Worm (Caenorhabditis elegans): ENCODE data around the gene spp-22.

The spp-22 gene

DNA sequence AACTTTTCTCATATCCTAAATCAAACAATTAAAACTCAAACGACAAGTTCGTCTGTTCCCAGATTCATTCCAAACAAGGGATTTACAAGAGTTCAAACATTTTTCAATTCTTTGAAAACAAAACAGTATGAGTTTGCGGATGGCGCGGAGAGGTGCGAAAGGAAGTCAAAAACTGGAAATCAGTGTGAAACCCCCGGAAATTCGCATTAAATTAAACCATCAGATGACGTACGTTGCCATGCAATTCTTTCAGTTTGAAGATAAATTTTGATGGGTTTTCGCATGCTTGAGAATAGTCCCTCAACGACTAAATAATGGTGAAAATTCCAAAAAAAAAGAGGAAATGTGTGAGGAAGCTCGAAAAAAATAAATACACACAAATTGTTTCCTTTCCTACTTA lies 17.9 kb downstream of the spp-22 start:
- TF ChIP-seq lim-6 (tag; optimal IDR thresholded peaks at IDR 0.05) (no peak), ceh-24 (tag; optimal IDR thresholded peaks at IDR 0.05) (no peak), tbx-7 (tag; optimal IDR thresholded peaks at IDR 0.05) (no peak), pax-1 (tag; optimal IDR thresholded peaks at IDR 0.05) (no peak), ceh-22 (tag; optimal IDR thresholded peaks at IDR 0.05) (no peak), C38D4.7 (GFP tag; optimal IDR thresholded peaks at IDR 0.05) (no peak), T23F11.4 (GFP tag; optimal IDR thresholded peaks at IDR 0.05) (no peak), ceh-2 (tag; optimal IDR thresholded peaks at IDR 0.05) (no peak), nhr-11 (tag; optimal IDR thresholded peaks at IDR 0.05) (no peak), zip-5 (tag; optimal IDR thresholded peaks at IDR 0.05) (no peak), tbx-2 (tag; optimal IDR thresholded peaks at IDR 0.05) (no peak), pha-2 (tag; optimal IDR thresholded peaks at IDR 0.05) (no peak), fax-1 (tag; optimal IDR thresholded peaks at IDR 0.05) (no peak), K09A11.1 (tag; optimal IDR thresholded peaks at IDR 0.05; ENCODE audit: insufficient read depth) (no peak), fkh-10 (GFP tag; optimal IDR thresholded peaks at IDR 0.05) (no peak), npax-4 (tag; optimal IDR thresholded peaks at IDR 0.05) (no peak), K02D7.2 (tag; optimal IDR thresholded peaks at IDR 0.05) (no peak)

- TF ChIP-seq ceh-6 (GFP tag; optimal IDR thresholded peaks at IDR 0.05), result no peak
- no peak for TF ChIP-seq ref-2 (tag; optimal IDR thresholded peaks at IDR 0.05)
- no peak for TF ChIP-seq ceh-24 (tag; optimal IDR thresholded peaks at IDR 0.05)
- no peak for TF ChIP-seq ceh-34 (tag; optimal IDR thresholded peaks at IDR 0.05)
Measured at ce11 chrX:7230321-7230720, 18.8 kb downstream of the spp-22 start.

DNA sequence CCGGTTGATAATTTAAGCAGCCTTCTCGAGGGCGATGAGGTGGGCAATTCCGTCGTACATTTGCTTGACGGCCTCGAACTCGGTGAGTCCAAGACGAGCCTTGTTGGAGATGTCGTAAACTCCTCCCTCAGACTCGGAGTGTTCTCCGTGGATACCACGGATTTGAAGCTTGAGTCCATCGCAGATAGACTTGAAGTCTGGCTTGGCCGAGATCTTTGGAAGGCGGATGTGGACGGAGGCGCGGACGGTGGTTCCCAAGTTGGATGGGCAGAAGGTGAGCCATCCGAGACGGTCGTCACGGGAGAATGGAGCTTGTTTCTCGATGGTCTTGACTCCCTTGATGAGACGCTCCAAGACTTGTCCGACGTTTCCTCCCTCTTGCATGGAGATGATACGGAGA lies 19.4 kb downstream of the spp-22 start:
- TF ChIP-seq nhr-232 (tag; optimal IDR thresholded peaks at IDR 0.05), result no peak
- TF ChIP-seq lin-11 (tag; optimal IDR thresholded peaks at IDR 0.05), result no peak
- TF ChIP-seq ceh-48 (tag; optimal IDR thresholded peaks at IDR 0.05), result no peak
- no peak for TF ChIP-seq hlh-15 (tag; optimal IDR thresholded peaks at IDR 0.05)
- no peak for TF ChIP-seq C38D4.7 (GFP tag; optimal IDR thresholded peaks at IDR 0.05)
- no peak for TF ChIP-seq ceh-6 (GFP tag; optimal IDR thresholded peaks at IDR 0.05)

DNA sequence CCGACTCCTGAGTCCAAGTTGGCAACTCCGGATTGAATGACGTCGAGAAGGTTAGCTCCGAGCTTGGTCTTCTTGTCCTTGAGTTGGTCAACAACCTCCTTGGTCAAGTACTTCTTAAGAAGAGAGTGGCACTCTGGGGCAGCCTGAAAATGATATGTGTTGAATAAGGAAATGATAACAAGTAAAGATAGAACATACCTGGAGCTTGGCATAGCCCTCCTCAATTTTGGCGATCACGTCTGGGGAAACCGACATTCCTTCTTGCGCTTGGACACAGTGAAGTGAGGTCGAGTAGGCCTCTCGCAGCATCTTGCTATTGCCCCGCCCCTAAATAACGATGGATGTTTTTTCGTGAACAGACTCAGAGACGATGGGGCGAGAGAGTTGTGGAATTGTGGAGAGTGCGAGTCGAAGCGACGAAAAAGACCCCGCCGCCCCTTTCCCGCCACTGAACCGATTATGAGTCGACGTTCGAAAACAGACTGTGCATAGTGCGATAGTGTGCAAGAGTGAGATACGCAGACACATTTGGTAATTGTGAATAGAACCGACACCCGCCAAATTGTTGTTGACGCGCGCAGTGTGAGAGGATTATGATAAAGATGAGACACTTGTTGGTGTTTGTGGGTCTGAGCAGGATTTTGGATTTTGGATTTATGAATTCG lies 20.8 kb downstream of the spp-22 start:
- TF ChIP-seq F13H6.1 (tag; optimal IDR thresholded peaks at IDR 0.05), result no peak
- no peak for TF ChIP-seq ama-1 (optimal IDR thresholded peaks at IDR 0.05)
- TF ChIP-seq ceh-31 (tag; optimal IDR thresholded peaks at IDR 0.05), result peak; percentile 50
- TF ChIP-seq dve-1 (tag; optimal IDR thresholded peaks at IDR 0.05), result no peak
- TF ChIP-seq tbx-2 (tag; optimal IDR thresholded peaks at IDR 0.05), result peak; percentile 40
- TF ChIP-seq hlh-6 (tag; optimal IDR thresholded peaks at IDR 0.05), result no peak
- TF ChIP-seq eyg-1 (tag; optimal IDR thresholded peaks at IDR 0.05), result peak; percentile 28
- no peak for TF ChIP-seq dmd-4 (tag; optimal IDR thresholded peaks at IDR 0.05; ENCODE audit: borderline replicate concordance)
- TF ChIP-seq ceh-34 (tag; optimal IDR thresholded peaks at IDR 0.05), result peak; percentile 2
- TF ChIP-seq nfya-1 (tag; optimal IDR thresholded peaks at IDR 0.05), result peak; percentile 29
- no peak for TF ChIP-seq K09A11.1 (tag; optimal IDR thresholded peaks at IDR 0.05; ENCODE audit: insufficient read depth)
- TF ChIP-seq che-1 (tag; optimal IDR thresholded peaks at IDR 0.05), result no peak
- TF ChIP-seq mec-3 (tag; optimal IDR thresholded peaks at IDR 0.05; ENCODE audit: borderline replicate concordance), result no peak
- TF ChIP-seq unc-42 (tag; optimal IDR thresholded peaks at IDR 0.05), result peak; percentile 50
- TF ChIP-seq hlh-15 (tag; optimal IDR thresholded peaks at IDR 0.05), result no peak
- TF ChIP-seq unc-55 (GFP tag; optimal IDR thresholded peaks at IDR 0.05), result peak; percentile 4
- peak; percentile 45 for TF ChIP-seq ref-2 (tag; optimal IDR thresholded peaks at IDR 0.05)
- TF ChIP-seq pax-1 (tag; optimal IDR thresholded peaks at IDR 0.05), result no peak
- TF ChIP-seq ttx-3 (tag; optimal IDR thresholded peaks at IDR 0.05), result no peak
- peak; percentile 74 for TF ChIP-seq syd-9 (tag; optimal IDR thresholded peaks at IDR 0.05)
- TF ChIP-seq ceh-9 (tag; optimal IDR thresholded peaks at IDR 0.05), result no peak

Measured in whole organism, late embryonic.